Worm (Caenorhabditis elegans): Measurements from ENCODE around the gene mtss-1.

DNA sequence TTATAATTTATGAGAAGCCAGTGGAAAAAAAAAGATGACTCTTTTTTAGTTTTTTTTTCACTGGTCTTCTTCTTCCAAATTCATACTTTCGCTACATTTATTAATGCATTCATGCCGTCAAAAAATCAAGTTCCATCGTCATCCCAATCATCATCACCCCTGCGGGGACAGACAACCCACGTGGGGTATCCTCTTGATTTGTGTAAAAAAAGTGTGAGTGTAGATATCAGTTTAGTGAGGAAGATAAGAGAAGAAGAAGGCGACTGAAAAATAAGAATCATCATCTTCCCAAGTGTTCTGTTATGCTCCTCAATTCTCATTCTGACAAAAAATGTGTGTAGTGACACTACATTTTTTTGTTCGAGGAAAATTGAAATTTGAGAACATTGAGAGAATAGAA, 36.1 kb upstream of the mtss-1 start:
- TF ChIP-seq ama-1 (optimal IDR thresholded peaks at IDR 0.05) (no peak), pha-4 (tag; optimal IDR thresholded peaks at IDR 0.05) (no peak), nhr-237 (tag; optimal IDR thresholded peaks at IDR 0.05) (no peak), elt-1 (tag; optimal IDR thresholded peaks at IDR 0.05) (no peak), pqm-1 (tag; optimal IDR thresholded peaks at IDR 0.05) (no peak), nhr-25 (tag; optimal IDR thresholded peaks at IDR 0.05) (peak; percentile 35), mdl-1 (tag; optimal IDR thresholded peaks at IDR 0.05) (no peak), ZK546.5 (tag; optimal IDR thresholded peaks at IDR 0.05) (no peak), daf-12 (tag; optimal IDR thresholded peaks at IDR 0.05) (no peak), zag-1 (tag; optimal IDR thresholded peaks at IDR 0.05) (no peak), lsy-12 (tag; optimal IDR thresholded peaks at IDR 0.05) (no peak), nhr-12 (tag; optimal IDR thresholded peaks at IDR 0.05) (no peak)
